Fruit fly (Drosophila melanogaster) whole organism, embryonic: Measurements from ENCODE around the gene MED4.
A peak's percentile ranks its signal among the peaks of the same experiment; 100 is the strongest.

Experiments
- Abd-B ChIP-seq: fragments of 200-800 bp; sonication (Bioruptor generic); optimal IDR thresholded peaks from 2 replicates; lab custom pipeline; 2018; ENCODE audit warnings: missing biosample characterization, mild to moderate bottlenecking, missing genetic modification characterization, moderate library complexity
- BEAF-32 ChIP-seq: fragments of 200-800 bp; sonication (Bioruptor generic); optimal IDR thresholded peaks from 3 replicates; lab custom pipeline; 2017; ENCODE audit warnings: missing biosample characterization, missing genetic modification characterization, mild to moderate bottlenecking, moderate library complexity, missing genetic modification reagents
- C15 ChIP-seq: fragments of 200-800 bp; sonication (Bioruptor generic); IDR thresholded peaks from 3 replicates; pipeline ENCODE4 v1.3.6; 2022; ENCODE audit warnings: missing biosample characterization, missing genetic modification characterization
- CG10979 ChIP-seq: fragments of 200-800 bp; sonication (Bioruptor generic); optimal IDR thresholded peaks from 2 replicates; lab custom pipeline; 2018; ENCODE audit warnings: missing biosample characterization, mild to moderate bottlenecking, missing genetic modification characterization, moderate library complexity
- CG12744 ChIP-seq: fragments of 200-800 bp; sonication (Bioruptor generic); optimal IDR thresholded peaks from 2 replicates; lab custom pipeline; 2016; ENCODE audit warnings: missing biosample characterization, missing genetic modification characterization
- CG12942 ChIP-seq: fragments of 200-800 bp; sonication (Bioruptor generic); optimal IDR thresholded peaks from 3 replicates; lab custom pipeline; 2016; ENCODE audit warnings: missing biosample characterization, missing genetic modification characterization
- CG13624 ChIP-seq: fragments of 200-800 bp; sonication (Bioruptor generic); optimal IDR thresholded peaks from 2 replicates; lab custom pipeline; 2016; ENCODE audit warnings: missing biosample characterization, missing genetic modification characterization
- CG14014 ChIP-seq: fragments of 200-800 bp; sonication (Bioruptor generic); IDR thresholded peaks from 2 replicates; pipeline ENCODE4 v1.3.6; 2022; ENCODE audit warnings: missing biosample characterization, missing genetic modification characterization
- CG14710 ChIP-seq: fragments of 200-800 bp; sonication (Bioruptor generic); optimal IDR thresholded peaks from 3 replicates; lab custom pipeline; 2019; ENCODE audit warnings: missing biosample characterization, mild to moderate bottlenecking, missing genetic modification characterization, moderate library complexity
- CG1603 ChIP-seq: fragments of 200-800 bp; sonication (Bioruptor generic); optimal IDR thresholded peaks from 2 replicates; lab custom pipeline; 2019; ENCODE audit warnings: missing biosample characterization, mild to moderate bottlenecking, missing genetic modification characterization, moderate library complexity
- CG16815 ChIP-seq: fragments of 200-800 bp; sonication (Bioruptor generic); optimal IDR thresholded peaks from 3 replicates; lab custom pipeline; 2017; ENCODE audit warnings: missing biosample characterization, mild to moderate bottlenecking, missing genetic modification characterization
- CG30020 ChIP-seq: fragments of 200-800 bp; optimal IDR thresholded peaks from 2 replicates; lab custom pipeline; 2019; ENCODE audit warnings: missing biosample characterization, mild to moderate bottlenecking, missing genetic modification characterization, moderate library complexity
- CG30403 ChIP-seq: fragments of 200-800 bp; sonication (Bioruptor generic); optimal IDR thresholded peaks from 3 replicates; lab custom pipeline; 2016; ENCODE audit warnings: missing biosample characterization, missing genetic modification characterization
- CG31365 ChIP-seq: fragments of 200-800 bp; sonication (Bioruptor generic); optimal IDR thresholded peaks from 2 replicates; lab custom pipeline; 2018; ENCODE audit warnings: missing biosample characterization, mild to moderate bottlenecking, missing genetic modification characterization
- CG32772 ChIP-seq: fragments of 200-800 bp; sonication (Bioruptor generic); IDR thresholded peaks from 2 replicates; pipeline ENCODE4 v1.3.6; 2022; ENCODE audit warnings: missing biosample characterization, missing genetic modification characterization
- CG4730 ChIP-seq: fragments of 200-800 bp; sonication (Bioruptor generic); IDR thresholded peaks from 2 replicates; pipeline ENCODE4 v1.3.6; 2022; ENCODE audit warnings: missing biosample characterization, missing genetic modification characterization
- CG4820 ChIP-seq: fragments of 200-800 bp; sonication (Bioruptor generic); optimal IDR thresholded peaks from 3 replicates; lab custom pipeline; 2016; ENCODE audit warnings: missing biosample characterization, missing genetic modification characterization
- CG6254 ChIP-seq: fragments of 200-800 bp; sonication (Bioruptor generic); optimal IDR thresholded peaks from 3 replicates; lab custom pipeline; 2017; ENCODE audit warnings: mild to moderate bottlenecking, missing biosample characterization, missing genetic modification reagents, missing genetic modification characterization
- CG7372 ChIP-seq: fragments of 200-800 bp; sonication (Bioruptor generic); IDR thresholded peaks from 2 replicates; pipeline ENCODE4 v1.3.6; 2022; ENCODE audit warnings: missing biosample characterization, missing genetic modification characterization
- CG8281 ChIP-seq: fragments of 200-800 bp; sonication (Bioruptor generic); optimal IDR thresholded peaks from 2 replicates; lab custom pipeline; 2018; ENCODE audit warnings: missing biosample characterization, mild to moderate bottlenecking, missing genetic modification characterization, moderate library complexity
- CG8944 ChIP-seq: fragments of 200-800 bp; sonication (Bioruptor generic); optimal IDR thresholded peaks from 3 replicates; lab custom pipeline; 2016; ENCODE audit warnings: missing biosample characterization, missing genetic modification characterization
- CG9437 ChIP-seq: fragments of 200-800 bp; sonication (Bioruptor generic); optimal IDR thresholded peaks from 2 replicates; lab custom pipeline; 2018; ENCODE audit warnings: missing biosample characterization, mild to moderate bottlenecking, missing genetic modification characterization
- CG9609 ChIP-seq: fragments of 200-800 bp; sonication (Bioruptor generic); optimal IDR thresholded peaks from 3 replicates; lab custom pipeline; 2016; ENCODE audit warnings: missing biosample characterization, missing genetic modification characterization
- CTCF ChIP-seq: fragments of 200-800 bp; sonication (Bioruptor generic); optimal IDR thresholded peaks from 2 replicates; lab custom pipeline; 2017; ENCODE audit warnings: missing biosample characterization, mild to moderate bottlenecking, missing genetic modification characterization, moderate library complexity
- Gug ChIP-seq: fragments of 200-800 bp; sonication (Bioruptor generic); IDR thresholded peaks from 4 replicates; pipeline ENCODE4 v1.3.6; 2022; ENCODE audit warnings: missing biosample characterization, missing genetic modification characterization
- HmgD ChIP-seq: fragments of 200-800 bp; sonication (Bioruptor generic); optimal IDR thresholded peaks from 3 replicates; lab custom pipeline; 2016; ENCODE audit warnings: missing biosample characterization, missing genetic modification characterization
- MBD-R2 ChIP-seq: fragments of 200-800 bp; sonication (Bioruptor generic); IDR thresholded peaks from 2 replicates; pipeline ENCODE4 v1.3.6; 2022; ENCODE audit warnings: missing biosample characterization, missing genetic modification characterization
- Neu2 ChIP-seq: fragments of 200-800 bp; sonication (Bioruptor generic); optimal IDR thresholded peaks from 3 replicates; lab custom pipeline; 2016; ENCODE audit warnings: missing biosample characterization, missing genetic modification characterization, borderline replicate concordance
- Stat92E ChIP-seq, 3 experiments: fragments of >200 bp in 2 of 3; fragments of 200-800 bp in 1 of 3; sonication (Bioruptor generic) in 1 of 3; optimal IDR thresholded peaks; 2 replicates each; lab custom pipeline; 2017 to 2019; ENCODE audit warnings: missing biosample characterization in 3 of 3, missing genetic modification characterization in 3 of 3, mild to moderate bottlenecking in 1 of 3, moderate library complexity in 1 of 3
- ac ChIP-seq: fragments of 200-800 bp; sonication (Bioruptor generic); optimal IDR thresholded peaks from 3 replicates; lab custom pipeline; 2017; ENCODE audit warnings: missing biosample characterization, mild to moderate bottlenecking, missing genetic modification characterization
- al ChIP-seq: fragments of 200-800 bp; sonication (Bioruptor generic); IDR thresholded peaks from 2 replicates; pipeline ENCODE4 v1.3.6; 2022; ENCODE audit warnings: missing biosample characterization, missing genetic modification characterization
- bcd ChIP-seq: fragments of 200-800 bp; sonication (Bioruptor generic); optimal IDR thresholded peaks from 2 replicates; lab custom pipeline; 2017; ENCODE audit warnings: missing biosample characterization, mild to moderate bottlenecking, missing genetic modification characterization
- cad ChIP-seq: fragments of >200 bp; optimal IDR thresholded peaks from 2 replicates; lab custom pipeline; 2017; ENCODE audit warnings: missing biosample characterization, missing genetic modification characterization
- chif ChIP-seq, 2 experiments: fragments of 200-800 bp; sonication (Bioruptor generic); optimal IDR thresholded peaks; 3 replicates each; lab custom pipeline; 2016; ENCODE audit warnings: missing biosample characterization in 2 of 2, missing genetic modification characterization in 2 of 2
- croc ChIP-seq: fragments of 200-800 bp; sonication (Bioruptor generic); conservative IDR thresholded peaks from 3 replicates; pipeline ENCODE4 v1.3.6; 2022; ENCODE audit warnings: missing biosample characterization, missing genetic modification characterization
- dati ChIP-seq: fragments of 200-800 bp; sonication (Bioruptor generic); IDR thresholded peaks from 2 replicates; pipeline ENCODE4 v1.3.6; 2022; ENCODE audit warnings: missing biosample characterization, missing genetic modification characterization
- disco-r ChIP-seq: fragments of 200-800 bp; sonication (Bioruptor generic); optimal IDR thresholded peaks from 2 replicates; lab custom pipeline; 2016; ENCODE audit warnings: missing biosample characterization, missing genetic modification characterization
- emc ChIP-seq: fragments of 200-800 bp; sonication (Bioruptor generic); optimal IDR thresholded peaks from 2 replicates; lab custom pipeline; 2016; ENCODE audit warnings: missing biosample characterization, missing genetic modification characterization
- ewg ChIP-seq: fragments of 200-800 bp; sonication (Bioruptor generic); optimal IDR thresholded peaks from 3 replicates; lab custom pipeline; 2017; ENCODE audit warnings: mild to moderate bottlenecking, missing biosample characterization, missing genetic modification reagents, missing genetic modification characterization
- fd102C ChIP-seq: fragments of 200-800 bp; sonication (Bioruptor generic); optimal IDR thresholded peaks from 2 replicates; lab custom pipeline; 2018; ENCODE audit warnings: missing biosample characterization, mild to moderate bottlenecking, missing genetic modification characterization, moderate library complexity
- gcm2 ChIP-seq: fragments of 200-800 bp; sonication (Bioruptor generic); optimal IDR thresholded peaks from 2 replicates; lab custom pipeline; 2016; ENCODE audit warnings: missing biosample characterization, missing genetic modification characterization
- gsb ChIP-seq: fragments of 200-800 bp; sonication (Bioruptor generic); IDR thresholded peaks from 2 replicates; pipeline ENCODE4 v1.3.6; 2022; ENCODE audit warnings: missing biosample characterization, missing genetic modification characterization
- hb ChIP-seq: fragments of 200-800 bp; sonication (Bioruptor generic); IDR thresholded peaks from 3 replicates; pipeline ENCODE4 v1.3.6; 2022; ENCODE audit warnings: missing biosample characterization, missing genetic modification characterization; ENCODE audit not compliant: partially characterized antibody
- ken ChIP-seq: fragments of 200-800 bp; sonication (Bioruptor generic); IDR thresholded peaks from 3 replicates; pipeline ENCODE4 v1.3.6; 2022; ENCODE audit warnings: missing biosample characterization, missing genetic modification characterization
- lab ChIP-seq: fragments of 200-800 bp; sonication (Bioruptor generic); optimal IDR thresholded peaks from 3 replicates; lab custom pipeline; 2017; ENCODE audit warnings: missing biosample characterization, missing genetic modification characterization, mild to moderate bottlenecking, moderate library complexity, missing genetic modification reagents
- pnt ChIP-seq: fragments of 200-800 bp; sonication (Bioruptor generic); optimal IDR thresholded peaks from 3 replicates; lab custom pipeline; 2016; ENCODE audit warnings: missing biosample characterization, missing genetic modification characterization
- scrt ChIP-seq: fragments of 200-800 bp; sonication (Bioruptor generic); optimal IDR thresholded peaks from 2 replicates; lab custom pipeline; 2018; ENCODE audit warnings: missing biosample characterization, mild to moderate bottlenecking, missing genetic modification characterization, moderate library complexity
- sens ChIP-seq: fragments of 200-800 bp; sonication (Bioruptor generic); peaks from one replicate; lab custom pipeline; 2016; ENCODE audit warnings: missing biosample characterization, missing genetic modification characterization
- tx ChIP-seq: fragments of 200-800 bp; sonication (Bioruptor generic); optimal IDR thresholded peaks from 2 replicates; lab custom pipeline; 2016; ENCODE audit warnings: missing biosample characterization, missing genetic modification characterization
- zfh2 ChIP-seq: fragments of 200-800 bp; sonication (Bioruptor generic); optimal IDR thresholded peaks from 2 replicates; lab custom pipeline; 2016; ENCODE audit warnings: missing biosample characterization, missing genetic modification characterization

Gene MED4

DNA sequence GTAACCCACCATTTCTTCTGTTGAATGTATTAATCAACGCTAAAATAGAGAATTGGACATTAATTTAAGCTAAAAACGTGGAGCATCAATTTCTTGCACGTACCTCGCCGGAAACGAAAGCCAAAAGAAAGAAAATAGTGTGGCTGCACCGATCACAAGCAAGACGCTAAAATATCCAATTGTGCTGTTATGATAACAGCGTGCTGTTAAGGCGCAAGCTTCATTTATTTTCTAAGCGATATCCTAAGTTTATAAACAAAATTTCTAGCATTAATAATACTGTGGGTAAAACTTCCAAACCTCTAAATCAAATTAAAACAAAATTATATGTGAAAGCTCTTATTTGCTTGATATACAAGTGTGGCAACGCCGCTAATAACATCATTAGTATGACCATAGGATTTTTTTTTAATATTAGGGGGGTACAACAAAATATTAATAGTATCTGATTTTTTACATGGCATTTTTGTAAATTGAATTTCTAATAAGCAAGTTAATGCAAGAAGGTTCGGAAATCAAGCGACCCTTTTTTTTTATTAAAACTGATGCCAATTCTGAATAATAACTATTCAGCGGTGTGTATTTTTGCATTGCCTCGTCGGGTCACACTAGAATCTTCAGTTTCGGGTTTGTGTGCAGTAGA, 9.0 kb downstream of the MED4 start, which contains the start of the genes RpL18 and Neos (continued):
- TF ChIP-seq Gug (0 out of 4 replicates have a peak, but pooled peaks have one; percentile 26), CG12744 (GFP tag; lab: Kevin White, UChicago) (peak; percentile 51), CG4730 (GFP tag; lab: Robert Waterston, UW) (peak; percentile 23; the same call in 1 of the 2 replicates), lab (peak; percentile 91), CG14710 (tag; lab: Kevin White, UChicago) (peak; percentile 82), disco-r (GFP tag; lab: Kevin White, UChicago) (peak; percentile 59), CG31365 (peak; percentile 61), bcd (peak; percentile 73), gsb (GFP tag; lab: Robert Waterston, UW) (peak; percentile 25; the same call in 1 of the 2 replicates), ewg (GFP tag; lab: Kevin White, UChicago) (peak; percentile 42), tx (peak; percentile 20), zfh2 (GFP tag; lab: Kevin White, UChicago) (peak; percentile 52), al (GFP tag; lab: Robert Waterston, UW) (no peak), Stat92E (GFP tag; optimal IDR thresholded peaks at IDR 0.05; lab: Kevin White, UChicago) (no peak), CG30403 (GFP tag; lab: Kevin White, UChicago) (peak; percentile 80), CG8281 (tag; lab: Kevin White, UChicago) (peak; percentile 7), C15 (GFP tag; lab: Robert Waterston, UW) (no peak), CG4820 (GFP tag; lab: Kevin White, UChicago) (peak; percentile 46), ac (GFP tag; lab: Kevin White, UChicago) (peak; percentile 41), Abd-B (GFP tag; lab: Kevin White, UChicago) (peak; percentile 72), emc (peak; percentile 30), BEAF-32 (GFP tag; lab: Kevin White, UChicago) (peak; percentile 46), Neu2 (GFP tag; lab: Kevin White, UChicago) (no peak), CG9437 (GFP tag; lab: Kevin White, UChicago) (peak; percentile 50), ken (0 out of 3 replicates have a peak, but pooled peaks have one; percentile 26), MBD-R2 (GFP tag; lab: Robert Waterston, UW) (peak; percentile 61; the same call in 1 of the 2 replicates), dati (GFP tag; lab: Robert Waterston, UW) (no peak), CG13624 (GFP tag; lab: Kevin White, UChicago) (peak; percentile 77), cad (GFP tag; lab: Kevin White, UChicago) (no peak), CG32772 (GFP tag; lab: Robert Waterston, UW) (no peak), CG12942 (GFP tag; lab: Kevin White, UChicago) (peak; percentile 11), pnt (no peak), CG30020 (tag; lab: Kevin White, UChicago) (peak; percentile 53), CG1603 (tag; lab: Kevin White, UChicago) (peak; percentile 53), CG16815 (no peak), HmgD (no peak), croc (no peak), CG9609 (peak; percentile 49), CG10979 (peak; percentile 43), fd102C (GFP tag; lab: Kevin White, UChicago) (peak; percentile 72), CTCF (peak; percentile 6), chif (GFP tag; optimal IDR thresholded peaks at IDR 0.05; lab: Kevin White, UChicago) (peak; percentile 49 to 56), scrt (GFP tag; lab: Kevin White, UChicago) (peak; percentile 77), CG6254 (GFP tag; lab: Kevin White, UChicago) (peak; percentile 62), hb (GFP tag; lab: Robert Waterston, UW) (no peak), CG14014 (GFP tag; lab: Robert Waterston, UW) (peak; percentile 38), CG8944 (no peak), sens (GFP tag; lab: Kevin White, UChicago) (peak; percentile 95), gcm2 (GFP tag; lab: Kevin White, UChicago) (peak; percentile 66), CG7372 (no peak)
